Worm (Caenorhabditis elegans) whole organism, L3 larva: ENCODE results near the gene ins-14.

Experiments used
- R02D3.7 ChIP-seq: fragments of 150-350 bp; optimal IDR thresholded peaks from 2 replicates; lab custom pipeline; 2014; ENCODE audit warnings: missing biosample characterization, missing genetic modification characterization
- ZK546.5 ChIP-seq: sonication (generic microtip); optimal IDR thresholded peaks from 2 replicates; lab custom pipeline; 2017; ENCODE audit warnings: missing biosample characterization, missing genetic modification characterization
- ama-1 ChIP-seq: fragments of 150-350 bp; optimal IDR thresholded peaks from 2 replicates; lab custom pipeline; 2018
- daf-12 ChIP-seq: fragments of 150-350 bp; optimal IDR thresholded peaks from 2 replicates; lab custom pipeline; 2014; ENCODE audit warnings: missing biosample characterization, missing genetic modification reagents, missing genetic modification characterization
- fos-1 ChIP-seq: fragments of 150-350 bp; optimal IDR thresholded peaks from 2 replicates; lab custom pipeline; 2014; ENCODE audit warnings: missing biosample characterization, missing genetic modification characterization
- jun-1 ChIP-seq: fragments of 150-350 bp; optimal IDR thresholded peaks from 2 replicates; lab custom pipeline; 2014; ENCODE audit warnings: missing biosample characterization, missing genetic modification reagents, missing genetic modification characterization
- lin-15B ChIP-seq: fragments of 150-350 bp; optimal IDR thresholded peaks from 2 replicates; lab custom pipeline; 2014; ENCODE audit warnings: missing biosample characterization, missing genetic modification characterization
- lsy-12 ChIP-seq: sonication (generic microtip); optimal IDR thresholded peaks from 2 replicates; lab custom pipeline; 2016; ENCODE audit warnings: mild to moderate bottlenecking, missing genetic modification characterization, missing compliant biosample characterization
- nhr-237 ChIP-seq: fragments of 150-350 bp; optimal IDR thresholded peaks from 2 replicates; lab custom pipeline; 2014; ENCODE audit warnings: missing biosample characterization, missing genetic modification characterization
- sea-2 ChIP-seq: fragments of 150-350 bp; sonication (generic microtip); optimal IDR thresholded peaks from 4 replicates; lab custom pipeline; 2014; ENCODE audit warnings: missing biosample characterization, missing genetic modification reagents, missing genetic modification characterization
- ztf-4 ChIP-seq: fragments of 150-350 bp; optimal IDR thresholded peaks from 2 replicates; lab custom pipeline; 2014; ENCODE audit warnings: missing biosample characterization, missing genetic modification characterization

ce11 chrII:6715853-6716252 is 29.8 kb downstream of the ins-14 start:
- TF ChIP-seq ama-1 (peak; percentile 28), ZK546.5 (no peak), fos-1 (tag; lab: Kevin White, UChicago) (no peak), ztf-4 (no peak), R02D3.7 (tag; lab: Kevin White, UChicago) (no peak), lsy-12 (tag; lab: Kevin White, UChicago) (no peak), daf-12 (tag; lab: Kevin White, UChicago) (no peak), lin-15B (tag; lab: Kevin White, UChicago) (no peak), jun-1 (tag; lab: Kevin White, UChicago) (no peak), nhr-237 (tag; lab: Kevin White, UChicago) (no peak), sea-2 (GFP tag; lab: Kevin White, UChicago) (no peak)
